Worm (Caenorhabditis elegans) whole organism, early embryonic: ENCODE results near the gene str-131.

Experiments used
- B0310.2 ChIP-seq: sonication (generic microtip); optimal IDR thresholded peaks from 2 replicates; lab custom pipeline; 2016; ENCODE audit warnings: mild to moderate bottlenecking, missing genetic modification characterization, missing compliant biosample characterization
- F13C5.2 ChIP-seq: sonication (generic microtip); optimal IDR thresholded peaks from 2 replicates; lab custom pipeline; 2017; ENCODE audit warnings: mild to moderate bottlenecking, missing genetic modification characterization, inconsistent platforms, missing compliant biosample characterization
- aly-1 ChIP-seq: sonication (generic microtip); optimal IDR thresholded peaks from 2 replicates; lab custom pipeline; 2016; ENCODE audit warnings: missing genetic modification characterization, missing compliant biosample characterization
- ama-1 ChIP-seq: fragments of 150-350 bp; optimal IDR thresholded peaks from 2 replicates; lab custom pipeline; 2014
- ceh-13 ChIP-seq: fragments of 200-800 bp; sonication (Bioruptor generic); optimal IDR thresholded peaks from 2 replicates; lab custom pipeline; 2018; ENCODE audit warnings: mild to moderate bottlenecking, missing genetic modification characterization, missing compliant biosample characterization
- ceh-36 ChIP-seq: sonication (generic microtip); optimal IDR thresholded peaks from 2 replicates; lab custom pipeline; 2016; ENCODE audit warnings: missing genetic modification characterization, inconsistent platforms, missing compliant biosample characterization
- ets-7 ChIP-seq: sonication (generic microtip); optimal IDR thresholded peaks from 2 replicates; lab custom pipeline; 2016; ENCODE audit warnings: missing genotype, missing genetic modification characterization, missing compliant biosample characterization
- flt-1 ChIP-seq: fragments of 200-800 bp; sonication (Bioruptor generic); IDR thresholded peaks from 2 replicates; pipeline ENCODE4 v1.3.6; 2022; ENCODE audit warnings: missing genetic modification characterization, missing compliant biosample characterization
- hmbx-1 ChIP-seq: sonication (generic microtip); optimal IDR thresholded peaks from 2 replicates; lab custom pipeline; 2016; ENCODE audit warnings: mild to moderate bottlenecking, missing genetic modification characterization, missing compliant biosample characterization
- hmg-4 ChIP-seq: fragments of 200-800 bp; sonication (Bioruptor generic); optimal IDR thresholded peaks from 2 replicates; lab custom pipeline; 2018; ENCODE audit warnings: mild to moderate bottlenecking, missing genetic modification characterization, missing compliant biosample characterization
- hnd-1 ChIP-seq: sonication (generic microtip); optimal IDR thresholded peaks from 2 replicates; lab custom pipeline; 2016; ENCODE audit warnings: missing genetic modification characterization, missing compliant biosample characterization
- pes-1 ChIP-seq: fragments of 200-800 bp; sonication (Bioruptor generic); IDR thresholded peaks from 2 replicates; pipeline ENCODE4 v1.3.6; 2022; ENCODE audit warnings: missing genetic modification reagents, missing genetic modification characterization, missing compliant biosample characterization
- scrt-1 ChIP-seq: fragments of 200-800 bp; sonication (Bioruptor generic); IDR thresholded peaks from 2 replicates; pipeline ENCODE4 v1.3.6; 2022; ENCODE audit warnings: missing genetic modification characterization, missing compliant biosample characterization
- sea-1 ChIP-seq: fragments of 200-800 bp; sonication (Bioruptor generic); conservative IDR thresholded peaks from 2 replicates; pipeline ENCODE4 v1.3.6; 2022; ENCODE audit warnings: missing genetic modification characterization, missing compliant biosample characterization
- tbx-11 ChIP-seq: fragments of 200-800 bp; sonication (Bioruptor generic); IDR thresholded peaks from 2 replicates; pipeline ENCODE4 v1.3.6; 2022; ENCODE audit warnings: missing genetic modification characterization, missing compliant biosample characterization
- tbx-37 ChIP-seq: fragments of 200-800 bp; sonication (Bioruptor generic); conservative IDR thresholded peaks from 2 replicates; pipeline ENCODE4 v1.3.6; 2022; ENCODE audit warnings: missing genetic modification reagents, missing genetic modification characterization, missing compliant biosample characterization
- tra-4 ChIP-seq: sonication (generic microtip); optimal IDR thresholded peaks from 2 replicates; lab custom pipeline; 2017; ENCODE audit warnings: missing genetic modification characterization, missing compliant biosample characterization

Gene str-131

ce11 chrV:8090595-8090994, 9.1 kb upstream of the str-131 start, which contains the start of gene str-130:
TSS of gene str-130 (minus strand) at chrV:8090695.
- TF ChIP-seq tbx-37 (GFP tag; lab: Robert Waterston, UW) = no peak

DNA sequence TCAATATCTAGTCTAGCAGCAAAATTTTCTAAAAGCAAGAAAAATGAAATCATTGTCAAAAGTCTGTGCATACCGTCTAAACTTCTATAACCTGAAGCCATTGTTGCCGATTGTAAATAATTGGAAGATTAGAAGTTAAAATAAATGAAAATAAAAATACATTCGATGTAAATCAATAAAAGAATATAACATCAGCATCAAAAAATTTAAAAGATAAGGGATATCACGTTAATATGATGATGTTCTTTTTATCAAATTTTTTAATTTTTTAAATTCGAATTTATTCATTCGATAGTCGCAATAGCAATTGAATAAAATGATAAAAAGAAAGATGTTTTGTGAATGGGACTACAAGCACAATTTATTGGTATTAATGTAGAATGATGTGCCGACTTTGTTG, 3.7 kb upstream of the str-131 start, which contains the start of gene C09H5.7:
Gene C09H5.7 (minus strand): TSS at position 101 of the 400 bp plus-strand sequence.
- TF ChIP-seq ceh-13 (GFP tag; lab: Kevin White, UChicago) = no peak
- no peak for TF ChIP-seq ama-1 (lab: Kevin White, UChicago)
- no peak for TF ChIP-seq tbx-37 (GFP tag; lab: Robert Waterston, UW)
- TF ChIP-seq hnd-1 = no peak

DNA sequence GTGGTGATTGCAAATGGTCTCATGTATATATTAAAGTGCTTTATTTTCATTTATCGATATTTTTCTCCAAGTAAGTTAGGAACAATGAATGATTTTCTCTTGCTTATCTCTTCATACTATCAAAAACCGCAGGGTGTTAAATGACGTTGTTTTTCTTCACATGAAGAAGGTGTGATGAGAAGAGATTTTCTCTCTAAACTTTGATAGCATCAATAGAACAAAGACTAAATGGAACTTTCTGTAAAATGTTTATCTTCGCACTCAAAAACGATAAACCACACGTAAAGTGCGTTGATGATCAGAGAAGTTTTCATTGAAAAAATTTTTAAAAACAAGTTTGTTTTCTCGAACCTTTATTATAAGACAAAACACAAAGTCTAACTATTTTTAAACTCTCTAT, 1.7 kb downstream of the str-131 start:
- no peak for TF ChIP-seq tbx-11 (GFP tag; lab: Robert Waterston, UW)
- no peak for TF ChIP-seq ceh-36 (tag; lab: Kevin White, UChicago)
- no peak for TF ChIP-seq ceh-13 (GFP tag; lab: Kevin White, UChicago)
- no peak for TF ChIP-seq hmbx-1
- TF ChIP-seq ets-7 (tag; lab: Kevin White, UChicago) = no peak
- no peak for TF ChIP-seq tra-4 (tag; lab: Kevin White, UChicago)
- no peak for TF ChIP-seq aly-1 (tag; lab: Kevin White, UChicago)
- no peak for TF ChIP-seq flt-1 (GFP tag; lab: Robert Waterston, UW)
- TF ChIP-seq B0310.2 (tag; lab: Kevin White, UChicago) = no peak
- no peak for TF ChIP-seq hmg-4 (GFP tag; lab: Kevin White, UChicago)
- no peak for TF ChIP-seq hnd-1
- no peak for TF ChIP-seq sea-1 (GFP tag; lab: Robert Waterston, UW)
- no peak for TF ChIP-seq ama-1 (lab: Kevin White, UChicago)
- TF ChIP-seq tbx-37 (GFP tag; lab: Robert Waterston, UW) = no peak
- TF ChIP-seq pes-1 (GFP tag; lab: Robert Waterston, UW) = no peak
- no peak for TF ChIP-seq F13C5.2
- TF ChIP-seq scrt-1 = no peak

DNA sequence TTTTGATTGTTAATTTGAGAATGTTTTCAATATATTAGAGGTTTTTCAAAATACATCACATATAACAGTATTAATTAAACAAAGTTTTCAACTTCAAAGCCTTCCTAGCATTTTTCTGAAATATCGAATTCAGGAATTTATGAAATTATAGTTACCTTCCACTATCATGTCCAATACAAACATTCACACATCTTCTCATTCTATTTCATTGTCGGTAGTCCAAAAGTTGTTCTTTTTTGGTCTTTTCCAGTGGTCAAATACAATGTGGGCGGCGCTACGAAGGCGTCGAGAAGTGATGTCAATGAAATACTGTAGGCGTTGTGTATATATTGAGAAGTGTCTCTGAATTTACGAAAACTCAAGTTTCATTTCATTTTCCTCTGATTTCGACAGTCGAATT, 5.8 kb downstream of the str-131 start, which contains the start of gene catp-3:
Gene catp-3 (plus strand): TSS at position 301 of the 400 bp plus-strand sequence.
- TF ChIP-seq scrt-1 = no peak
- TF ChIP-seq ceh-13 (GFP tag; lab: Kevin White, UChicago) = no peak
- TF ChIP-seq flt-1 (GFP tag; lab: Robert Waterston, UW) = no peak
- TF ChIP-seq tra-4 (tag; lab: Kevin White, UChicago) = no peak
- TF ChIP-seq hmbx-1 = no peak
- TF ChIP-seq pes-1 (GFP tag; lab: Robert Waterston, UW) = no peak
- TF ChIP-seq ama-1 (lab: Kevin White, UChicago) = no peak
- no peak for TF ChIP-seq sea-1 (GFP tag; lab: Robert Waterston, UW)
- TF ChIP-seq ets-7 (tag; lab: Kevin White, UChicago) = no peak
- no peak for TF ChIP-seq B0310.2 (tag; lab: Kevin White, UChicago)
- no peak for TF ChIP-seq ceh-36 (tag; lab: Kevin White, UChicago)

- TF ChIP-seq hnd-1 (no peak), B0310.2 (tag; lab: Kevin White, UChicago) (no peak), scrt-1 (no peak), aly-1 (tag; lab: Kevin White, UChicago) (no peak), sea-1 (GFP tag; lab: Robert Waterston, UW) (no peak), tbx-37 (GFP tag; lab: Robert Waterston, UW) (no peak), pes-1 (GFP tag; lab: Robert Waterston, UW) (no peak), hmbx-1 (no peak), tbx-11 (GFP tag; lab: Robert Waterston, UW) (no peak), ceh-13 (GFP tag; lab: Kevin White, UChicago) (no peak)
Measured at ce11 chrV:8073162-8073561, 8.3 kb downstream of the str-131 start.

DNA sequence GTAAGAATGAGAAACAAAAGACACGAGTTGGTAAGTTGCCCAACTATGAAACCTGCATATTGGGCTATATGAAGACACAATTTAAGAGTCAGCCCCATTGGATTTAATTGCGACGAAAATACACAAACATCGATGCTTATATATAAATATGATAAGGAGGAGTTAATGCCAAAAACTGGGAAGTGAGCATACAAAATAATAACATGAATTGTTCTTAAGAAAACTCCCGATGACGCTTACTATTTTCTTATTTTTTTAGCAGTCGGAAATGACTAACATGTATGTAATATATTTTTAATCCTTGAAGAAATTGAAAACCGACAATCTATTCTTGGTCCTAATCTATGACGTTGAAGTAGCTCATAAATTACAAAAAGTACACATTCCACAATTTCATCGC, 9.4 kb downstream of the str-131 start, which contains the start of gene str-144:
Gene str-144 (minus strand): TSS at position 101 of the 400 bp plus-strand sequence.
- TF ChIP-seq ets-7 (tag; lab: Kevin White, UChicago) (no peak), tbx-37 (GFP tag; lab: Robert Waterston, UW) (no peak), aly-1 (tag; lab: Kevin White, UChicago) (no peak), hmbx-1 (no peak), sea-1 (GFP tag; lab: Robert Waterston, UW) (no peak), F13C5.2 (no peak), hmg-4 (GFP tag; lab: Kevin White, UChicago) (no peak), hnd-1 (no peak), scrt-1 (no peak), ama-1 (lab: Kevin White, UChicago) (no peak), B0310.2 (tag; lab: Kevin White, UChicago) (no peak), pes-1 (GFP tag; lab: Robert Waterston, UW) (no peak), tra-4 (tag; lab: Kevin White, UChicago) (no peak), ceh-13 (GFP tag; lab: Kevin White, UChicago) (no peak), tbx-11 (GFP tag; lab: Robert Waterston, UW) (no peak), flt-1 (GFP tag; lab: Robert Waterston, UW) (no peak), ceh-36 (tag; lab: Kevin White, UChicago) (no peak)

- no peak for TF ChIP-seq tbx-11 (GFP tag; lab: Robert Waterston, UW)
- TF ChIP-seq ceh-36 (tag; lab: Kevin White, UChicago) = no peak
- TF ChIP-seq aly-1 (tag; lab: Kevin White, UChicago) = no peak
- TF ChIP-seq flt-1 (GFP tag; lab: Robert Waterston, UW) = no peak
- no peak for TF ChIP-seq tbx-37 (GFP tag; lab: Robert Waterston, UW)
- no peak for TF ChIP-seq tra-4 (tag; lab: Kevin White, UChicago)
- TF ChIP-seq scrt-1 = no peak
- no peak for TF ChIP-seq B0310.2 (tag; lab: Kevin White, UChicago)
- TF ChIP-seq sea-1 (GFP tag; lab: Robert Waterston, UW) = no peak
- TF ChIP-seq F13C5.2 = no peak
- no peak for TF ChIP-seq hnd-1
- no peak for TF ChIP-seq ama-1 (lab: Kevin White, UChicago)
- TF ChIP-seq pes-1 (GFP tag; lab: Robert Waterston, UW) = no peak
- TF ChIP-seq ets-7 (tag; lab: Kevin White, UChicago) = no peak
- no peak for TF ChIP-seq hmbx-1
- TF ChIP-seq hmg-4 (GFP tag; lab: Kevin White, UChicago) = no peak
- TF ChIP-seq ceh-13 (GFP tag; lab: Kevin White, UChicago) = no peak
Measured at ce11 chrV:8069637-8070036, 11.8 kb downstream of the str-131 start, which contains the start of gene str-143. TSS of gene str-143 (minus strand) at chrV:8069737.
